Worm (Caenorhabditis elegans) whole organism, L4 larva: ENCODE results near the gene vab-3.

Experiments used
- F26F4.8 ChIP-seq: fragments of 200-800 bp; sonication (Bioruptor generic); conservative IDR thresholded peaks from 2 replicates; pipeline ENCODE4 v1.3.6; 2022; ENCODE audit warnings: missing genetic modification characterization, missing compliant biosample characterization
- F37D6.2 ChIP-seq: sonication (generic microtip); optimal IDR thresholded peaks from 2 replicates; lab custom pipeline; 2016; ENCODE audit warnings: mild to moderate bottlenecking, missing genetic modification characterization, missing compliant biosample characterization
- F44E2.7 ChIP-seq: fragments of 200-800 bp; sonication (Bioruptor generic); IDR thresholded peaks from 2 replicates; pipeline ENCODE4 v2.1.2; 2022; ENCODE audit warnings: missing genetic modification characterization, missing compliant biosample characterization
- F49E8.2 ChIP-seq: sonication (generic microtip); optimal IDR thresholded peaks from 2 replicates; lab custom pipeline; 2016; ENCODE audit warnings: missing compliant biosample characterization, mild to moderate bottlenecking, missing genetic modification characterization, borderline replicate concordance
- T20F7.1 ChIP-seq: fragments of 200-800 bp; sonication (Bioruptor generic); optimal IDR thresholded peaks from 2 replicates; lab custom pipeline; 2018; ENCODE audit warnings: mild to moderate bottlenecking, missing genetic modification characterization, missing compliant biosample characterization
- T26A8.4 ChIP-seq: fragments of 200-800 bp; sonication (Bioruptor generic); IDR thresholded peaks from 2 replicates; pipeline ENCODE4 v1.3.6; 2022; ENCODE audit warnings: missing genetic modification characterization, missing compliant biosample characterization
- Y5F2A.4 ChIP-seq: fragments of 200-800 bp; sonication (Bioruptor generic); optimal IDR thresholded peaks from 2 replicates; lab custom pipeline; 2018; ENCODE audit warnings: mild to moderate bottlenecking, missing genetic modification characterization, missing compliant biosample characterization
- ZK337.2 ChIP-seq: fragments of 200-800 bp; sonication (Bioruptor generic); IDR thresholded peaks from 2 replicates; pipeline ENCODE4 v1.3.6; 2022; ENCODE audit warnings: missing genetic modification reagents, missing genetic modification characterization, missing compliant biosample characterization
- ZK546.5 ChIP-seq, 2 experiments: sonication (generic microtip); optimal IDR thresholded peaks; 2 replicates each; lab custom pipeline; 2017; ENCODE audit warnings: missing biosample characterization in 2 of 2, missing genetic modification characterization in 2 of 2
- aly-2 ChIP-seq: sonication (generic microtip); optimal IDR thresholded peaks from 2 replicates; lab custom pipeline; 2018; ENCODE audit warnings: missing biosample characterization, missing genetic modification characterization
- ceh-28 ChIP-seq: fragments of 150-350 bp; optimal IDR thresholded peaks from 2 replicates; lab custom pipeline; 2014; ENCODE audit warnings: missing biosample characterization, missing genetic modification reagents, missing genetic modification characterization
- ceh-32 ChIP-seq: sonication (generic microtip); optimal IDR thresholded peaks from 2 replicates; lab custom pipeline; 2016; ENCODE audit warnings: mild to moderate bottlenecking, missing genetic modification characterization, missing compliant biosample characterization; ENCODE audit not compliant: poor library complexity
- ceh-82 ChIP-seq: sonication (generic microtip); optimal IDR thresholded peaks from 2 replicates; lab custom pipeline; 2017; ENCODE audit warnings: missing biosample characterization, missing genetic modification characterization
- ces-1 ChIP-seq: fragments of 150-350 bp; sonication (generic microtip); optimal IDR thresholded peaks from 4 replicates; lab custom pipeline; 2014; ENCODE audit warnings: missing biosample characterization, missing genetic modification reagents, missing genetic modification characterization
- daf-12 ChIP-seq: fragments of 150-350 bp; optimal IDR thresholded peaks from 2 replicates; lab custom pipeline; 2014; ENCODE audit warnings: missing biosample characterization, missing genetic modification reagents, missing genetic modification characterization
- daf-8 ChIP-seq: fragments of 200-800 bp; sonication (Bioruptor generic); IDR thresholded peaks from 2 replicates; pipeline ENCODE4 v1.3.6; 2022; ENCODE audit warnings: missing genetic modification characterization, missing compliant biosample characterization
- dmd-8 ChIP-seq: fragments of 200-800 bp; sonication (Bioruptor generic); IDR thresholded peaks from 2 replicates; pipeline ENCODE4 v1.3.6; 2022; ENCODE audit warnings: missing genetic modification characterization, missing compliant biosample characterization
- egl-27 ChIP-seq: sonication (generic microtip); optimal IDR thresholded peaks from 3 replicates; lab custom pipeline; 2017; ENCODE audit warnings: missing biosample characterization, missing genetic modification reagents, missing genetic modification characterization
- egl-43 ChIP-seq: fragments of 200-800 bp; sonication (Bioruptor generic); IDR thresholded peaks from 2 replicates; pipeline ENCODE4 v1.3.6; 2022; ENCODE audit warnings: missing genetic modification reagents, missing genetic modification characterization, missing compliant biosample characterization
- gei-8 ChIP-seq: fragments of 200-800 bp; sonication (Bioruptor generic); optimal IDR thresholded peaks from 2 replicates; lab custom pipeline; 2018; ENCODE audit warnings: mild to moderate bottlenecking, missing genetic modification characterization, missing compliant biosample characterization
- hif-1 ChIP-seq, 2 experiments: sonication (generic microtip); optimal IDR thresholded peaks; 2 replicates each; lab custom pipeline; 2016 to 2017; ENCODE audit warnings: missing compliant biosample characterization in 2 of 2, missing genetic modification characterization in 2 of 2, missing genetic modification reagents in 2 of 2, missing genotype in 2 of 2, mild to moderate bottlenecking in 1 of 2
- hlh-11 ChIP-seq: fragments of 200-800 bp; sonication (Bioruptor generic); optimal IDR thresholded peaks from 2 replicates; lab custom pipeline; 2018; ENCODE audit warnings: mild to moderate bottlenecking, missing genetic modification characterization, missing compliant biosample characterization
- hmg-1.1 ChIP-seq: fragments of 200-800 bp; sonication (Bioruptor generic); IDR thresholded peaks from 2 replicates; pipeline ENCODE4 v1.3.6; 2022; ENCODE audit warnings: missing genetic modification reagents, missing genetic modification characterization, missing compliant biosample characterization
- jun-1 ChIP-seq: fragments of 150-350 bp; optimal IDR thresholded peaks from 2 replicates; lab custom pipeline; 2014; ENCODE audit warnings: missing biosample characterization, missing genetic modification reagents, missing genetic modification characterization
- lin-1 ChIP-seq: fragments of 200-800 bp; sonication (Bioruptor generic); IDR thresholded peaks from 2 replicates; pipeline ENCODE4 v1.3.6; 2022; ENCODE audit warnings: missing genetic modification reagents, missing genetic modification characterization, missing compliant biosample characterization
- lin-13 ChIP-seq: fragments of 150-350 bp; optimal IDR thresholded peaks from 2 replicates; lab custom pipeline; 2014; ENCODE audit warnings: missing biosample characterization, missing genetic modification reagents, missing genetic modification characterization
- lin-15B ChIP-seq: fragments of 150-350 bp; sonication (generic microtip); optimal IDR thresholded peaks from 3 replicates; lab custom pipeline; 2014; ENCODE audit warnings: missing biosample characterization, missing genetic modification characterization
- lsy-2 ChIP-seq, 2 experiments: fragments of 150-350 bp in 1 of 2; sonication (generic microtip) in 1 of 2; optimal IDR thresholded peaks; 2 replicates each; lab custom pipeline; 2014 to 2017; ENCODE audit warnings: missing biosample characterization in 2 of 2, missing genetic modification characterization in 2 of 2
- madf-9 ChIP-seq: fragments of 200-800 bp; sonication (Bioruptor generic); conservative IDR thresholded peaks from 2 replicates; pipeline ENCODE4 v1.3.6; 2022; ENCODE audit warnings: missing genetic modification reagents, missing genetic modification characterization, missing compliant biosample characterization
- mep-1 ChIP-seq: fragments of 150-350 bp; sonication (generic microtip); optimal IDR thresholded peaks from 3 replicates; lab custom pipeline; 2014; ENCODE audit warnings: missing biosample characterization, missing genetic modification characterization
- mxl-2 ChIP-seq: fragments of 200-800 bp; sonication (Bioruptor generic); conservative IDR thresholded peaks from 2 replicates; pipeline ENCODE4 v1.3.6; 2022; ENCODE audit warnings: missing genetic modification reagents, missing genetic modification characterization, missing compliant biosample characterization
- nhr-237 ChIP-seq: sonication (generic microtip); optimal IDR thresholded peaks from 2 replicates; lab custom pipeline; 2017; ENCODE audit warnings: missing biosample characterization, missing genetic modification characterization
- nhr-48 ChIP-seq: sonication (generic microtip); optimal IDR thresholded peaks from 2 replicates; lab custom pipeline; 2016; ENCODE audit warnings: mild to moderate bottlenecking, missing genetic modification characterization, missing compliant biosample characterization
- nhr-6 ChIP-seq: fragments of 150-350 bp; optimal IDR thresholded peaks from 2 replicates; lab custom pipeline; 2014; ENCODE audit warnings: missing biosample characterization, missing genetic modification characterization
- nhr-76 ChIP-seq: fragments of 150-350 bp; optimal IDR thresholded peaks from 2 replicates; lab custom pipeline; 2014; ENCODE audit warnings: missing biosample characterization, missing genetic modification characterization
- nhr-77 ChIP-seq: fragments of 150-350 bp; optimal IDR thresholded peaks from 2 replicates; lab custom pipeline; 2014; ENCODE audit warnings: missing biosample characterization, missing genetic modification characterization
- pha-4 ChIP-seq, 2 experiments: fragments of 150-350 bp in 1 of 2; fragments of 200-800 bp in 1 of 2; sonication (Bioruptor generic) in 1 of 2; IDR thresholded peaks in 1 of 2; optimal IDR thresholded peaks in 1 of 2; 2 replicates each; pipeline versions ENCODE4 v1.3.6 to Lab custom; 2014 to 2022; ENCODE audit warnings: missing genetic modification characterization in 2 of 2, missing genetic modification reagents in 2 of 2, missing biosample characterization in 1 of 2, missing compliant biosample characterization in 1 of 2
- php-3 ChIP-seq: fragments of 200-800 bp; sonication (Bioruptor generic); IDR thresholded peaks from 2 replicates; pipeline ENCODE4 v1.3.6; 2022; ENCODE audit warnings: missing genetic modification reagents, missing genetic modification characterization, missing compliant biosample characterization
- set-16 ChIP-seq: fragments of 200-800 bp; sonication (Bioruptor generic); IDR thresholded peaks from 2 replicates; pipeline ENCODE4 v1.3.6; 2022; ENCODE audit warnings: missing genetic modification reagents, missing genetic modification characterization, missing compliant biosample characterization
- skn-1 ChIP-seq: fragments of 150-350 bp; optimal IDR thresholded peaks from 2 replicates; lab custom pipeline; 2014; ENCODE audit warnings: missing biosample characterization, missing genetic modification characterization
- snpc-4 ChIP-seq: fragments of 150-350 bp; optimal IDR thresholded peaks from 2 replicates; lab custom pipeline; 2014; ENCODE audit warnings: missing biosample characterization, missing genetic modification characterization
- tag-97 ChIP-seq: fragments of 200-800 bp; sonication (Bioruptor generic); IDR thresholded peaks from 2 replicates; pipeline ENCODE4 v1.3.6; 2022; ENCODE audit warnings: missing genetic modification characterization, missing compliant biosample characterization
- unc-62 ChIP-seq, 3 experiments: fragments of 150-350 bp in 1 of 3; sonication (generic microtip); optimal IDR thresholded peaks in 2 of 3; peaks in 1 of 3; 1 replicate in 1 of 3; 2 replicates in 2 of 3; lab custom pipeline; 2014 to 2017; ENCODE audit warnings: missing biosample characterization in 3 of 3, missing genetic modification characterization in 3 of 3, missing genetic modification reagents in 3 of 3, missing genotype in 1 of 3
- vab-7 ChIP-seq: fragments of 200-800 bp; sonication (Bioruptor generic); IDR thresholded peaks from 2 replicates; pipeline ENCODE4 v1.3.6; 2022; ENCODE audit warnings: missing genetic modification reagents, missing genetic modification characterization, missing compliant biosample characterization
- ztf-11 ChIP-seq: fragments of 150-350 bp; optimal IDR thresholded peaks from 2 replicates; lab custom pipeline; 2014; ENCODE audit warnings: missing biosample characterization, missing genetic modification characterization

Gene vab-3

DNA sequence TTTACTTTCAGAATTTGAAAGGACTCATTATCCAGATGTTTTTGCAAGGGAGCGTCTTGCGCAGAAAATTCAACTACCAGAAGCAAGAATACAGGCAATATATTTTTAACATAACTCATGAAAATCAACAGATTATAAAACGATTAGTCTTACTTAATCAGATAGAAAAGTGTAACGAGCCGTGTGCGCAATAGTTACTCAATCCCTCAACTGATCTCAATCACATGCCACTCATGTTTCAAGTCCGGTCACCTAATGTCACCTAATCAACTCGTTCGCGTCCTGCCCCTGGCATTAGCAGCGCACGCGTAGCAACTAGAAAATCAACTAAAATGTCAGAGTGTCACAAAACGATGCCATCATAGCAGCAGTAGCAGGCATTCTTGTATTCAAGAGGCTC, 16.9 kb downstream of the vab-3 start:
- no peak for TF ChIP-seq hlh-11 (tag; lab: Kevin White, UChicago)
- TF ChIP-seq F37D6.2 (tag; lab: Kevin White, UChicago) = no peak
- no peak for TF ChIP-seq egl-43 (GFP tag; lab: Robert Waterston, UW)
- TF ChIP-seq ZK337.2 = no peak
- TF ChIP-seq ztf-11 = no peak
- no peak for TF ChIP-seq aly-2 (tag; lab: Kevin White, UChicago)
- no peak for TF ChIP-seq T26A8.4 (GFP tag; lab: Robert Waterston, UW)
- no peak for TF ChIP-seq hif-1 (tag; optimal IDR thresholded peaks at IDR 0.05; lab: Kevin White, UChicago)
- no peak for TF ChIP-seq hmg-1.1 (GFP tag; lab: Robert Waterston, UW)
- TF ChIP-seq ZK546.5 (tag; optimal IDR thresholded peaks at IDR 0.05; lab: Kevin White, UChicago) = no peak
- TF ChIP-seq ceh-28 = no peak
- no peak for TF ChIP-seq mxl-2
- TF ChIP-seq T20F7.1 (GFP tag; lab: Kevin White, UChicago) = no peak
- no peak for TF ChIP-seq nhr-76
- no peak for TF ChIP-seq madf-9 (GFP tag; lab: Robert Waterston, UW)

ce11 chrX:10520185-10520584, 20.5 kb downstream of the vab-3 start:
- TF ChIP-seq snpc-4 (tag; lab: Kevin White, UChicago) (no peak), lsy-2 (tag; optimal IDR thresholded peaks at IDR 0.05; lab: Kevin White, UChicago) (no peak), ZK546.5 (tag; optimal IDR thresholded peaks at IDR 0.05; lab: Kevin White, UChicago) (no peak), ztf-11 (no peak)

ce11 chrX:10521313-10521712, 21.6 kb downstream of the vab-3 start, which contains the start of gene F14F3.4:
F14F3.4 (minus strand) TSS chrX:10521413.
- TF ChIP-seq skn-1 (tag; lab: Kevin White, UChicago) = no peak
- TF ChIP-seq mxl-2 = no peak
- peak in 1 of 2 experiments; percentile 24 for TF ChIP-seq unc-62 (GFP tag; optimal IDR thresholded peaks at IDR 0.05 in 1 of 2; lab: Kevin White, UChicago)
- no peak for TF ChIP-seq unc-62 (tag; optimal IDR thresholded peaks at IDR 0.05; lab: Kevin White, UChicago)

ce11 chrX:10524483-10524948, 24.8 kb downstream of the vab-3 start, which contains the start of the genes mboa-7 and git-1:
mboa-7 (minus strand) TSS chrX:10524565.
git-1 (plus strand) TSS chrX:10524898.
- no peak for TF ChIP-seq nhr-48 (tag; lab: Kevin White, UChicago)
- no peak for TF ChIP-seq vab-7
- no peak for TF ChIP-seq ceh-82 (tag; lab: Kevin White, UChicago)
- TF ChIP-seq lin-15B (tag; lab: Kevin White, UChicago) = no peak
- TF ChIP-seq php-3 = no peak
- no peak for TF ChIP-seq snpc-4 (tag; lab: Kevin White, UChicago)
- no peak for TF ChIP-seq Y5F2A.4 (GFP tag; lab: Kevin White, UChicago)
- TF ChIP-seq F26F4.8 = no peak
- no peak for TF ChIP-seq nhr-237 (tag; lab: Kevin White, UChicago)
- TF ChIP-seq nhr-6 = peak; percentile 16
- no peak for TF ChIP-seq ZK337.2
- TF ChIP-seq ces-1 = no peak
- TF ChIP-seq F49E8.2 (tag; lab: Kevin White, UChicago) = no peak
- TF ChIP-seq egl-27 = no peak
- no peak for TF ChIP-seq dmd-8 (GFP tag; lab: Robert Waterston, UW)
- no peak for TF ChIP-seq nhr-76
- peak; percentile 77 for TF ChIP-seq mep-1 (tag; lab: Kevin White, UChicago)
- no peak for TF ChIP-seq lin-1
- no peak for TF ChIP-seq F44E2.7 (GFP tag; lab: Robert Waterston, UW)
- no peak for TF ChIP-seq set-16
- peak; percentile 57 for TF ChIP-seq lin-13
- TF ChIP-seq daf-8 (GFP tag; lab: Robert Waterston, UW) = no peak
- no peak for TF ChIP-seq gei-8 (GFP tag; lab: Kevin White, UChicago)
- no peak for TF ChIP-seq ceh-32 (tag; lab: Kevin White, UChicago)
- TF ChIP-seq F37D6.2 (tag; lab: Kevin White, UChicago) = no peak
- TF ChIP-seq lsy-2 (tag; optimal IDR thresholded peaks at IDR 0.05; lab: Kevin White, UChicago) = peak in 1 of 2 experiments; percentile 65
- no peak for TF ChIP-seq tag-97 (GFP tag; lab: Robert Waterston, UW)
- no peak for TF ChIP-seq daf-12
- TF ChIP-seq nhr-77 = no peak
- no peak for TF ChIP-seq jun-1 (tag; lab: Kevin White, UChicago)
- TF ChIP-seq pha-4 (GFP tag; IDR thresholded peaks at IDR 0.05; lab: Robert Waterston, UW) = no peak
- no peak for TF ChIP-seq pha-4 (tag; optimal IDR thresholded peaks at IDR 0.05; lab: Kevin White, UChicago)
